Worm (Caenorhabditis elegans) whole organism, late embryonic: ENCODE data around the gene F14H8.4.

ENCODE experiments used
- F13H6.1 ChIP-seq: sonication (generic microtip); optimal IDR thresholded peaks from 2 replicates; lab custom pipeline; 2016; ENCODE audit warnings: missing genetic modification characterization, missing compliant biosample characterization
- ceh-31 ChIP-seq: sonication (generic microtip); optimal IDR thresholded peaks from 2 replicates; lab custom pipeline; 2016; ENCODE audit warnings: missing genetic modification characterization, missing compliant biosample characterization
- ceh-9 ChIP-seq: sonication (generic microtip); optimal IDR thresholded peaks from 2 replicates; lab custom pipeline; 2016; ENCODE audit warnings: mild to moderate bottlenecking, missing genetic modification characterization, inconsistent platforms, missing compliant biosample characterization
- madf-2 ChIP-seq: sonication (generic microtip); optimal IDR thresholded peaks from 2 replicates; lab custom pipeline; 2017; ENCODE audit warnings: missing genetic modification characterization, missing compliant biosample characterization
- pat-9 ChIP-seq: fragments of 200-800 bp; sonication (Bioruptor generic); optimal IDR thresholded peaks from 2 replicates; lab custom pipeline; 2018; ENCODE audit warnings: mild to moderate bottlenecking, missing genetic modification characterization, moderate library complexity, missing compliant biosample characterization
- pax-1 ChIP-seq: fragments of 150-350 bp; optimal IDR thresholded peaks from 2 replicates; lab custom pipeline; 2014; ENCODE audit warnings: missing biosample characterization, missing genetic modification characterization
- ref-2 ChIP-seq: sonication (generic microtip); optimal IDR thresholded peaks from 2 replicates; lab custom pipeline; 2016; ENCODE audit warnings: missing genetic modification characterization, missing compliant biosample characterization
- tbx-2 ChIP-seq: sonication (generic microtip); optimal IDR thresholded peaks from 2 replicates; lab custom pipeline; 2016; ENCODE audit warnings: missing genetic modification characterization, missing compliant biosample characterization

ce11 chrV:15000055-15000704, 23.5 kb upstream of the F14H8.4 start, which contains the start of gene rps-16:
- TF ChIP-seq F13H6.1 (tag; lab: Kevin White, UChicago) (no peak), pat-9 (tag; lab: Kevin White, UChicago) (no peak), tbx-2 (tag; lab: Kevin White, UChicago) (no peak), pax-1 (tag; lab: Kevin White, UChicago) (no peak), ceh-9 (tag; lab: Kevin White, UChicago) (no peak), madf-2 (tag; lab: Kevin White, UChicago) (no peak), ref-2 (tag; lab: Kevin White, UChicago) (no peak), ceh-31 (tag; lab: Kevin White, UChicago) (no peak)
